Fruit fly (Drosophila melanogaster) Kc167 (cell line): ENCODE results near the gene mtsh.

Experiments
- Myc ChIP-seq: fragments of >200 bp; optimal IDR thresholded peaks from 2 replicates; lab custom pipeline; 2017; ENCODE audit warnings: missing external identifiers
- Sin3A ChIP-seq: fragments of >200 bp; optimal IDR thresholded peaks from 2 replicates; lab custom pipeline; 2018; ENCODE audit warnings: missing external identifiers
- h ChIP-seq: fragments of >200 bp; optimal IDR thresholded peaks from 3 replicates; lab custom pipeline; 2018; ENCODE audit warnings: missing external identifiers
- insv ChIP-seq: fragments of >200 bp; optimal IDR thresholded peaks from 3 replicates; lab custom pipeline; 2018; ENCODE audit warnings: missing external identifiers
- psq ChIP-seq: fragments of >200 bp; optimal IDR thresholded peaks from 2 replicates; lab custom pipeline; 2017; ENCODE audit warnings: missing external identifiers
- ttk ChIP-seq: sonication (Bioruptor generic); optimal IDR thresholded peaks from 2 replicates; lab custom pipeline; 2017; ENCODE audit warnings: missing external identifiers

The mtsh gene

dm6 chr2L:8284913-8285619, 34.6 kb downstream of the mtsh start:
- no peak for TF ChIP-seq ttk (lab: Kevin White, UChicago)
- TF ChIP-seq psq (lab: Kevin White, UChicago) = no peak
- no peak for TF ChIP-seq insv (lab: Kevin White, UChicago)

- TF ChIP-seq psq (lab: Kevin White, UChicago) (no peak), Sin3A (lab: Kevin White, UChicago) (no peak), Myc (lab: Kevin White, UChicago) (no peak), ttk (lab: Kevin White, UChicago) (no peak), insv (lab: Kevin White, UChicago) (no peak), h (lab: Kevin White, UChicago) (no peak)
Observed at dm6 chr2L:8281872-8282271, 37.8 kb downstream of the mtsh start.

dm6 chr2L:8280225-8280624, 39.5 kb downstream of the mtsh start:
- no peak for TF ChIP-seq h (lab: Kevin White, UChicago)
- TF ChIP-seq Myc (lab: Kevin White, UChicago) = no peak
- TF ChIP-seq Sin3A (lab: Kevin White, UChicago) = no peak
- TF ChIP-seq insv (lab: Kevin White, UChicago) = no peak
- TF ChIP-seq ttk (lab: Kevin White, UChicago) = no peak
- TF ChIP-seq psq (lab: Kevin White, UChicago) = no peak

DNA sequence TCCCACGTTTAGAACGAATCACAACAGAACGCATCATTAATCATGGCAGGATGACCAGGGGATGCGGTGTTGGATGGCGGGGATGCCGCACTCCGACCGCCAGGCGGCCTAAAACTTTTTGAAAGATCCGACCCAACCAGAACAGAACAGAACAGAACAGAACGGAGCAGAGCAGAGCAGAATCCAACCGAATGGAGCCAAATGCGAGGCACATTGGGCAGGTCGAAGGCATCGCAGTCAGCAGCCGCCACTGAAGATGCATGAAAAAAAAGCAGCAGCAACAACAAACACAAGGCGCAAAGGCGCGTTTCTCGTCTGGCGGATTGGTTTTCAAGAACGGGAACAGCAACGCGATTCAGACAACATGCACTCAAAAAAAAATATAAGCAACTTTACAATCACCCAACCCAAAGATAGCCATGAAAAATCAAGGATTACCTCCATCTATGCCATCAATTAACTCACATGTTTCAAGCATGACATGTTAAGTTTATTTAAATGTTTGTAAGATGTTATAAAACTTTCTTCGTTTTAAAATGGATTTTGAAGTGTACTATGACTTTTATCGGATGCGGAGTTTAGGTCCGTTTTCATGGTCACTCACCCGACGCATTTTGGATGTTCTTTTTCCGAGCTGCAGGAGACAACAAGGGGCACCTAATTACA, 40.2 kb downstream of the mtsh start:
- TF ChIP-seq h (lab: Kevin White, UChicago) (no peak), Myc (lab: Kevin White, UChicago) (no peak), Sin3A (lab: Kevin White, UChicago) (no peak), insv (lab: Kevin White, UChicago) (no peak), ttk (lab: Kevin White, UChicago) (no peak), psq (lab: Kevin White, UChicago) (no peak)

- no peak for TF ChIP-seq Sin3A (lab: Kevin White, UChicago)
- no peak for TF ChIP-seq psq (lab: Kevin White, UChicago)
- no peak for TF ChIP-seq insv (lab: Kevin White, UChicago)
- TF ChIP-seq ttk (lab: Kevin White, UChicago) = no peak
- no peak for TF ChIP-seq Myc (lab: Kevin White, UChicago)
- TF ChIP-seq h (lab: Kevin White, UChicago) = no peak
Observed at dm6 chr2L:8277561-8278201, 42.0 kb downstream of the mtsh start.

DNA sequence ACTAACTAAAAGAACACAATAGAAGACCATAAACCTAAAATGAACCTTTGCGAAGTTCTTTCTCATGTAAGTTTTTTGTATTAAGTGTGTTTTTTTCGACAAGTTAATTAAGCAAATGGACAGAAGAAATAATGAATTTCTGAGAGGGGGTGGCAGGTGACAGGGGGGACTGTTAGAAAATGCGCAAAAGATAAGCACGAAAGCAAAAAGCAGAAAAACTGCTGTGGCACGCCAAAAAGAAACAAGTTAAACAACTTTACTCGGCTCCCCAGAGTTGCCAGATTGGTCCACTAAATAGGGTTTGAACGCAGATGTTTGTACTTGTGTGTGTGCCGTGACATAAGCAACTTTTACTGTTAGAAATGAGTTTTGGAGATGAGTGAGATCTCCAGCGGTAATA, 42.8 kb downstream of the mtsh start:
- TF ChIP-seq Myc (lab: Kevin White, UChicago) (no peak), h (lab: Kevin White, UChicago) (no peak), Sin3A (lab: Kevin White, UChicago) (no peak), psq (lab: Kevin White, UChicago) (no peak), ttk (lab: Kevin White, UChicago) (no peak), insv (lab: Kevin White, UChicago) (no peak)

- no peak for TF ChIP-seq Sin3A (lab: Kevin White, UChicago)
- no peak for TF ChIP-seq insv (lab: Kevin White, UChicago)
- TF ChIP-seq Myc (lab: Kevin White, UChicago) = no peak
- no peak for TF ChIP-seq psq (lab: Kevin White, UChicago)
- no peak for TF ChIP-seq ttk (lab: Kevin White, UChicago)
- no peak for TF ChIP-seq h (lab: Kevin White, UChicago)
Observed at dm6 chr2L:8276287-8276686, 43.4 kb downstream of the mtsh start.

DNA sequence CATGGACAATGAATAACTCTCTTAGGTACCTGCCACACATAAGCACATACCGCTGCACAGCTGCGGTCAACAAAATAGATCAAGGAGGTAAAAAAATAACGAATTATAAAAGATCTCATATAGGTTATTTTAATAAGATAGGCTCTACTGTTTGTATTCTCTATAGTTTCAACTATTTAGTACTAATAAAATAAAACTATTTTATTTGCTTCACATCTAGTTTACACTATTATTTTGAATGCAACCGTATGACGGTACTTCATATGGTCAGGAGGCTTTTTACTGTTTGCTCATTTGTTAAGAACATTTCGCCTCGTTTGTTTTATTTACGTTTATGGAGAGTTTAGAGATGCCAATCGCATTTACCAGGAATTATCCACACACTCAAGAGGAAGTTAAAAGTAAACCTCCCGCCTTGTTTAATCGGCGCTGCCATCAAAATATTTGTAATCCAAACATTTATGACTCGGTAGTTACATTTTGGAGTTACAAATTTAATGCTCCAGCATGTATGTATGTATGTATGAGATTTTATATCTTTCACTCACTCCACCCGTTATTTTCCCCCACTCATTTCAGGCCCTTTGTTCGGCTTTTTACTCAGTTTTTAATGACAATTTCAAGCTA, 44.6 kb downstream of the mtsh start:
- TF ChIP-seq Sin3A (lab: Kevin White, UChicago) = no peak
- no peak for TF ChIP-seq Myc (lab: Kevin White, UChicago)
- TF ChIP-seq psq (lab: Kevin White, UChicago) = no peak
- no peak for TF ChIP-seq h (lab: Kevin White, UChicago)
- no peak for TF ChIP-seq insv (lab: Kevin White, UChicago)
- no peak for TF ChIP-seq ttk (lab: Kevin White, UChicago)

- TF ChIP-seq psq (lab: Kevin White, UChicago) (no peak), h (lab: Kevin White, UChicago) (no peak), insv (lab: Kevin White, UChicago) (no peak), Myc (lab: Kevin White, UChicago) (no peak), ttk (lab: Kevin White, UChicago) (no peak), Sin3A (lab: Kevin White, UChicago) (no peak)
Observed at dm6 chr2L:8274127-8274526, 45.6 kb downstream of the mtsh start.

DNA sequence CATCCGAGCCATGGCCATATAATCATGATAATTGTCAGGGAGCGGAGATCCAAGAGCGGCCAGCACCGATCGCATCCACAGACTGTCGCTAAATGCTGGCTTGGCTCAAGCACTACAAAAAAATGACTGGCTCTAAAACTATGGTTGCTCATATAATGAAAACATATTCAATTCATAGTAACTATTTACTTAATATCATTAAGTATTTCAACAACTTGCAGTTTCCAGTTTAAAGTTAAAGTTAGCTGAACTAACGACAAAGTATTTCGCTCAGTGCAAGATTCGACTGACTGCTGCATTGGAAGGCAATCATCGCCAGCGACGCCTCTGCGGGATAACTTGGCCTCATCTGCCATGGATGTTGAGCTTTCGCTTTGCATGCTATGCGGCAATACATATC, 48.8 kb downstream of the mtsh start:
- TF ChIP-seq Myc (lab: Kevin White, UChicago) (no peak), h (lab: Kevin White, UChicago) (no peak), psq (lab: Kevin White, UChicago) (no peak), Sin3A (lab: Kevin White, UChicago) (no peak), insv (lab: Kevin White, UChicago) (no peak), ttk (lab: Kevin White, UChicago) (no peak)

DNA sequence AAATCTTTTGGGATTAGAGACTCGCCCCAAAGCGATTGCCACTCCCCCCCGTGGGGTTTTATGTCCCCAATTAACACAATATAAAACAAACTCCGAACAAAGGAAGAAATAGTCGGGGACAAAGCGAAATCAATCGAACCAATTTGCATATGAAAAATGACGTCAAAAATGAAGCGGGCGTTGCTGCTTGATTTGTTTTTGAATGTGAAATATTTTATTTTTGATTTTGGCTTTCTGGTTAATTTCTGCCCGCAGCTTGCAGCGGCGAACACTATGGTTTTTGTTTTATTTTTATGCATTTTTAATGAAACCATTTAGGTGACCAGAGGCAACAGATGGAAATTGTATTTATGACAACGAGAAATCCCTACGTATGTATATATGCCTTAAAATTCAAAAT, 51.0 kb downstream of the mtsh start:
- TF ChIP-seq Myc (lab: Kevin White, UChicago) (no peak), h (lab: Kevin White, UChicago) (no peak), insv (lab: Kevin White, UChicago) (no peak), psq (lab: Kevin White, UChicago) (no peak)
